Worm (Caenorhabditis elegans): ENCODE results near the gene npp-10.

Gene npp-10

ce11 chrIII:6011310-6011709, 8.1 kb downstream of the npp-10 start:
- no peak for TF ChIP-seq Y53F4B.3 (GFP tag; IDR thresholded peaks at IDR 0.05)
- TF ChIP-seq nhr-120 (GFP tag; IDR thresholded peaks at IDR 0.05): no peak
- no peak for TF ChIP-seq lsy-27 (tag; optimal IDR thresholded peaks at IDR 0.05; ENCODE audit: borderline replicate concordance, insufficient read depth)
- TF ChIP-seq Y95B8A.8 (GFP tag; IDR thresholded peaks at IDR 0.05): no peak

ce11 chrIII:6008989-6009610, 10.3 kb downstream of the npp-10 start, which contains the start of the genes gcna-1 and eftu-2:
Gene gcna-1 (minus strand): TSS chrIII:6009084.
Gene eftu-2 (plus strand): TSS chrIII:6009560.
- TF ChIP-seq dpff-1 (tag; optimal IDR thresholded peaks at IDR 0.05) (no peak), mcd-1 (GFP tag; IDR thresholded peaks at IDR 0.05) (peak; percentile 59), nfyb-1 (GFP tag; IDR thresholded peaks at IDR 0.05) (no peak), ztf-22 (GFP tag; optimal IDR thresholded peaks at IDR 0.05) (no peak), mes-4 (tag; optimal IDR thresholded peaks at IDR 0.05) (no peak), unc-130 (GFP tag; optimal IDR thresholded peaks at IDR 0.05) (no peak), B0019.2 (GFP tag; conservative IDR thresholded peaks at IDR 0.05) (no peak), athp-1 (tag; optimal IDR thresholded peaks at IDR 0.05) (peak; percentile 13), dox-1 (GFP tag; IDR thresholded peaks at IDR 0.05) (no peak), hrde-1 (tag; optimal IDR thresholded peaks at IDR 0.05; ENCODE audit: borderline replicate concordance) (no peak), lag-1 (GFP tag; IDR thresholded peaks at IDR 0.05) (no peak), D2030.7 (GFP tag; IDR thresholded peaks at IDR 0.05) (no peak), ztf-3 (GFP tag; optimal IDR thresholded peaks at IDR 0.05) (no peak), attf-5 (GFP tag; optimal IDR thresholded peaks at IDR 0.05) (peak; percentile 12), lsl-1 (GFP tag; optimal IDR thresholded peaks at IDR 0.05) (peak; percentile 76), nhr-179 (tag; optimal IDR thresholded peaks at IDR 0.05) (no peak), egrh-3 (GFP tag; IDR thresholded peaks at IDR 0.05) (no peak), nhr-80 (tag; optimal IDR thresholded peaks at IDR 0.05) (no peak), Y53F4B.3 (GFP tag; IDR thresholded peaks at IDR 0.05) (no peak), cebp-2 (GFP tag; IDR thresholded peaks at IDR 0.05) (no peak), nhr-27 (tag; optimal IDR thresholded peaks at IDR 0.05) (no peak)

- TF ChIP-seq snpc-1.1 (tag; optimal IDR thresholded peaks at IDR 0.05; ENCODE audit: insufficient read depth) (no peak), hmg-1.2 (GFP tag; IDR thresholded peaks at IDR 0.05) (0 out of 2 replicates have a peak, but pooled peaks have one; percentile 7), madf-10 (tag; optimal IDR thresholded peaks at IDR 0.05) (no peak), lsy-27 (tag; optimal IDR thresholded peaks at IDR 0.05; ENCODE audit: borderline replicate concordance, insufficient read depth) (no peak), F55B11.4 (tag; optimal IDR thresholded peaks at IDR 0.05; ENCODE audit: borderline replicate concordance, insufficient read depth) (no peak), lir-1 (GFP tag; conservative IDR thresholded peaks at IDR 0.05) (no peak), madf-8 (GFP tag; conservative IDR thresholded peaks at IDR 0.05) (no peak), fkh-3 (tag; optimal IDR thresholded peaks at IDR 0.05) (no peak), F23B12.7 (tag; optimal IDR thresholded peaks at IDR 0.05; ENCODE audit: insufficient read depth) (no peak), cebp-2 (GFP tag; IDR thresholded peaks at IDR 0.05) (no peak), F57A8.1 (GFP tag; optimal IDR thresholded peaks at IDR 0.05) (no peak), athp-1 (tag; optimal IDR thresholded peaks at IDR 0.05) (no peak), ztf-3 (GFP tag; optimal IDR thresholded peaks at IDR 0.05) (no peak), F49E8.2 (tag; optimal IDR thresholded peaks at IDR 0.05; ENCODE audit: insufficient read depth) (no peak), rpc-1 (optimal IDR thresholded peaks at IDR 0.05) (no peak), rpc-1 (tag; optimal IDR thresholded peaks at IDR 0.05) (no peak), chd-7 (tag; optimal IDR thresholded peaks at IDR 0.05) (peak; percentile 5), F22D6.2 (tag; optimal IDR thresholded peaks at IDR 0.05) (no peak), nfyb-1 (GFP tag; IDR thresholded peaks at IDR 0.05) (0 out of 2 replicates have a peak, but pooled peaks have one; percentile 39), attf-6 (GFP tag; IDR thresholded peaks at IDR 0.05) (no peak), cebp-1 (GFP tag; IDR thresholded peaks at IDR 0.05) (no peak), cebp-1 (tag; optimal IDR thresholded peaks at IDR 0.05) (peak; percentile 2), Y56A3A.18 (GFP tag; IDR thresholded peaks at IDR 0.05) (no peak), lsl-1 (GFP tag; optimal IDR thresholded peaks at IDR 0.05) (no peak), egl-18 (GFP tag; IDR thresholded peaks at IDR 0.05) (no peak), ztf-26 (tag; optimal IDR thresholded peaks at IDR 0.05) (no peak), sptf-2 (GFP tag; optimal IDR thresholded peaks at IDR 0.05) (no peak)
Observed at ce11 chrIII:6006453-6006852, 12.9 kb downstream of the npp-10 start.

All from whole organism, young adult.